Fruit fly (Drosophila melanogaster): ENCODE data around the gene CG14315.

CG14315 gene

DNA sequence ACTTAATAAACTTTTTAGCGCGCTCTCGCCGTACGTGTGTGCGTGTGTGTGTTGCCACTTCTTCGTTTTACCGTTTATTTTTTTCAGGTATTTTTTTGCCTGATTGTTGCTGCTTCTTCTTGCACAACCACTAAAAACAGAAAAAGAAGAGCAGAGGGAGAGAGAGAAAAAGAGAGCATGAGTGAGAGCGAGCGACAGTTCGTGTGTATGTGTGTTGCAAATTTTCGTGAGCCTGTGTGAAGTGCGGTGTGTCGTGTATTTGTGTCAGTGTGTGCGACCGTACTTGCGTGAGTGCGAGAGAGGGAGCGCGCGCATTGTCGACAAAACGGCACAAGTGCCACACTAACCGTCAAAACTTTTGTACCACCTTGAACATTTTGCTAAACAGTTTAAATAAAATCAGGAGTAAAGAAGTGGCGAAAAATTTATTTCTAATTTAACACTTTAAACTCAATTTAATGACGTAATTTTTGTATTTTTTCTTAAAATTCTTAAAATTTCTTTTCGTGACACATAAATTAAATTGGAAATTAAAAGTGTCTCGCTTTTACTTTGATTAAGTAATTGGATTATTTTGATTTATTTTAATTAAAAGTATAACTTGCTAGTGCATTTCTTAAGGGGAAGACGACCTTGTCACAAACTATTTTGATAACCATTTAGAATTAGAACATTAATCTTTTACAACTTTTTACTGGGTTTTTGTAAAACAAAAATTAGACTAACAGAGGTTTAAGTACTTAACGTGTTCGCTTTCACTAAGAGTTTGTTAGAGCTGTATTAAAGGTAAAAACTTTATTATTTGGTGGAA, 38.7 kb downstream of the CG14315 start (continued):
- no peak for TF ChIP-seq pita (GFP tag; optimal IDR thresholded peaks at IDR 0.05)
- peak; percentile 50 for TF ChIP-seq HHEX (GFP tag; optimal IDR thresholded peaks at IDR 0.05)
- TF ChIP-seq dmrt11E (tag; optimal IDR thresholded peaks at IDR 0.05) = peak; percentile 57
- TF ChIP-seq sr (GFP tag; IDR thresholded peaks at IDR 0.05) = no peak
- TF ChIP-seq B-H1 (GFP tag; IDR thresholded peaks at IDR 0.05) = no peak
- TF ChIP-seq Hand (GFP tag; optimal IDR thresholded peaks at IDR 0.05) = peak; percentile 8
- no peak for TF ChIP-seq usp (GFP tag; optimal IDR thresholded peaks at IDR 0.05)
- peak; percentile 19 for TF ChIP-seq jumu (GFP tag; optimal IDR thresholded peaks at IDR 0.05)
- no peak for TF ChIP-seq Antp (GFP tag; optimal IDR thresholded peaks at IDR 0.05)
- no peak for TF ChIP-seq lmd (GFP tag; IDR thresholded peaks at IDR 0.05)
- peak; percentile 35 for TF ChIP-seq CG18476 (GFP tag; optimal IDR thresholded peaks at IDR 0.05)
- TF ChIP-seq CG16813 (GFP tag; IDR thresholded peaks at IDR 0.05; ENCODE audit: partially characterized antibody) = no peak
- TF ChIP-seq CG17361 (GFP tag; IDR thresholded peaks at IDR 0.05) = no peak
- TF ChIP-seq nau (GFP tag; optimal IDR thresholded peaks at IDR 0.05) = no peak
- no peak for TF ChIP-seq mirr (GFP tag; optimal IDR thresholded peaks at IDR 0.05)
- no peak for TF ChIP-seq tna (GFP tag; IDR thresholded peaks at IDR 0.05; ENCODE audit: partially characterized antibody)
- TF ChIP-seq CG30403 (GFP tag; optimal IDR thresholded peaks at IDR 0.05) = peak; percentile 77
- TF ChIP-seq NC2α (GFP tag; optimal IDR thresholded peaks at IDR 0.05) = no peak
- no peak for TF ChIP-seq Bdp1 (GFP tag; optimal IDR thresholded peaks at IDR 0.05)
- no peak for TF ChIP-seq CG16863 (GFP tag; optimal IDR thresholded peaks at IDR 0.05)
- peak; percentile 59 for TF ChIP-seq CG12104 (GFP tag; optimal IDR thresholded peaks at IDR 0.05)
- TF ChIP-seq cas (GFP tag; IDR thresholded peaks at IDR 0.05) = no peak
- TF ChIP-seq MESR4 (GFP tag; optimal IDR thresholded peaks at IDR 0.05) = peak; percentile 40
- TF ChIP-seq Deaf1 (tag; optimal IDR thresholded peaks at IDR 0.05) = peak; percentile 58
- TF ChIP-seq CG2202 (tag; optimal IDR thresholded peaks at IDR 0.05) = no peak
- no peak for TF ChIP-seq CG31365 (tag; optimal IDR thresholded peaks at IDR 0.05)
- peak; percentile 58 for TF ChIP-seq CG10147 (GFP tag; optimal IDR thresholded peaks at IDR 0.05)
- no peak for TF ChIP-seq slou (GFP tag; optimal IDR thresholded peaks at IDR 0.05)
- TF ChIP-seq D19A (tag; optimal IDR thresholded peaks at IDR 0.05) = peak; percentile 52
- TF ChIP-seq Dip3 (GFP tag; optimal IDR thresholded peaks at IDR 0.05) = no peak
- TF ChIP-seq bcd (GFP tag; optimal IDR thresholded peaks at IDR 0.05) = peak; percentile 66
- no peak for TF ChIP-seq seq (GFP tag; IDR thresholded peaks at IDR 0.05)
- TF ChIP-seq Lhr (GFP tag; optimal IDR thresholded peaks at IDR 0.05) = no peak
- no peak for TF ChIP-seq CG15073 (GFP tag; optimal IDR thresholded peaks at IDR 0.05)
- TF ChIP-seq gce (GFP tag; IDR thresholded peaks at IDR 0.05) = no peak
- TF ChIP-seq CG13123 (GFP tag; optimal IDR thresholded peaks at IDR 0.05) = no peak
- peak; percentile 45 for TF ChIP-seq Nf-YC (tag; optimal IDR thresholded peaks at IDR 0.05)
- peak; percentile 41 for TF ChIP-seq CG12155 (GFP tag; optimal IDR thresholded peaks at IDR 0.05)
- no peak for TF ChIP-seq fd102C (GFP tag; optimal IDR thresholded peaks at IDR 0.05)
- peak; percentile 1 for TF ChIP-seq BEAF-32 (GFP tag; optimal IDR thresholded peaks at IDR 0.05)
- TF ChIP-seq disco-r (GFP tag; optimal IDR thresholded peaks at IDR 0.05) = no peak
- TF ChIP-seq sisA (GFP tag; IDR thresholded peaks at IDR 0.05) = no peak
- TF ChIP-seq Asciz (GFP tag; optimal IDR thresholded peaks at IDR 0.05) = peak; percentile 57
- TF ChIP-seq tap (tag; optimal IDR thresholded peaks at IDR 0.05) = no peak
- TF ChIP-seq CG3281 (GFP tag; optimal IDR thresholded peaks at IDR 0.05) = peak; percentile 57
- TF ChIP-seq CG8924 (tag; optimal IDR thresholded peaks at IDR 0.05) = peak; percentile 62
- TF ChIP-seq ato (GFP tag; IDR thresholded peaks at IDR 0.05; ENCODE audit: partially characterized antibody) = no peak
- no peak for TF ChIP-seq CG8944 (GFP tag; optimal IDR thresholded peaks at IDR 0.05)
- no peak for TF ChIP-seq CG31441 (GFP tag; IDR thresholded peaks at IDR 0.05)
- no peak for TF ChIP-seq CG34422 (GFP tag; IDR thresholded peaks at IDR 0.05)

Measured in whole organism, embryonic.